Worm (Caenorhabditis elegans): Measurements from ENCODE around the gene ceh-10.
A peak's percentile ranks its signal among the peaks of the same experiment; 100 is the strongest.

Gene ceh-10

ce11 chrIII:5840277-5840676 is 41.4 kb downstream of the ceh-10 start:
- no peak for TF ChIP-seq hlh-1 (tag; optimal IDR thresholded peaks at IDR 0.05)
- peak; percentile 27 for TF ChIP-seq ces-1 (GFP tag; optimal IDR thresholded peaks at IDR 0.05)

DNA sequence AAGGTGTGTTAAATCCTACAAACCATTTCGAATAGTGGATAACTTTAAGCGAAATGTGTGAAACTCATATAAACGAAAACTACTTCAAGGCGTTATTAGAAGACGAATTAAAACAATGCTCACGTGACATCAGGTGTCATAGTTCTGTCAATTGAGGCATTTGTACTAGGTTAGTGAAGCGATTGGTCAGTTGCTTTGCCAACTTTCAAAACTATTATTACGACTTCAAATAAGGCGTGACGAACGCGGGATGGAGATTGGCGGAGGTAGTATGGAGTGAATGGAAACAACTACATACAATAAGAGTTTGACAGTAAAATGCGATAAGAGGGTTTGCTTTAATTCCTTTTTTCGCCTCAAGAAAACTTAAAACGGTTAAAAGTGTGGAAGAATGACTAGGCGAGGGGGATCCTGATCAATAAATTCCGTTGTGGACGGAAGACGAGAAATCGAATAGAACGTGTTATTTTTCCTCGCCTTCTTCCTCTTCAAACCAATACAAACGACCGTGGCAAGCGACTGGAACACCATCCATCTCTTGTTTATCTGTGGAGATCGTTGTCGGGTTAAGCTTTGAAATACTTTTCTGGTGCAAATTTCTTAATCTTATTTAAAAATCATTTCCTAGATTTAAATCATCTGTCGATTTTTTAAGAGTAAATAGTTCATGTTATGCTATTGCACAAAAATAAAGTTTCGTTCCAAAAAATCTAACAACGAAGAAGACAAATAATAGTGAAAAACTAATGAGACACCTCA is 42.1 kb downstream of the ceh-10 start:
- TF ChIP-seq ztf-11 (tag; optimal IDR thresholded peaks at IDR 0.05): no peak
- TF ChIP-seq unc-120 (tag; optimal IDR thresholded peaks at IDR 0.05; ENCODE audit: poor library complexity, severe bottlenecking): no peak
- TF ChIP-seq flh-1 (GFP tag; optimal IDR thresholded peaks at IDR 0.05): no peak
- TF ChIP-seq sem-2 (GFP tag; optimal IDR thresholded peaks at IDR 0.05): no peak
- no peak for TF ChIP-seq M03D4.4 (tag; optimal IDR thresholded peaks at IDR 0.05)
- TF ChIP-seq sptf-1 (tag; optimal IDR thresholded peaks at IDR 0.05): no peak

DNA sequence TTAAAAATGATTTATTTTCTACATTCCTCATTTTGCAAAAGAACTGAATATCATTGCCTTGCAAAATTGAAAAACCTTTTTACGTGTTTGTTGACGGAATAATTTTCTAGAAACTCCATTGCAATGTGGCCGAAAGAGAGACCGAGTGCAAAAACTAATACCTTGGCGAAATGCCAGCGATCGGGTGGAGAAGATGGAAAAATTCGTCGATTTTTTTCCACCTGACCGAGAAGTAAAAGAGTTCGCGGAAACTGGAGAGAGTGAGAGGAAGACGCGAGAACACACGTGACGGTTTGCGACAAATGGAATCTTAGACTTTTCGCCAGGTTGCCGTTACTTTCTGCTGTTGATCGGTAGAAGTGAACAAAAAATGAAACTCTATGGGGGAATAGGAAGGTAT is 42.8 kb downstream of the ceh-10 start:
- no peak for TF ChIP-seq nhr-12 (tag; optimal IDR thresholded peaks at IDR 0.05)
- no peak for TF ChIP-seq ceh-39 (tag; optimal IDR thresholded peaks at IDR 0.05)
- no peak for TF ChIP-seq lsy-2 (tag; optimal IDR thresholded peaks at IDR 0.05)
- no peak for TF ChIP-seq unc-39 (tag; optimal IDR thresholded peaks at IDR 0.05)
- TF ChIP-seq flh-1 (GFP tag; optimal IDR thresholded peaks at IDR 0.05): no peak
- no peak for TF ChIP-seq elt-3 (tag; optimal IDR thresholded peaks at IDR 0.05)
- TF ChIP-seq nhr-76 (tag; optimal IDR thresholded peaks at IDR 0.05): no peak
- no peak for TF ChIP-seq zip-8 (tag; optimal IDR thresholded peaks at IDR 0.05)
- no peak for TF ChIP-seq nhr-2 (tag; optimal IDR thresholded peaks at IDR 0.05)

- TF ChIP-seq zip-8 (tag; optimal IDR thresholded peaks at IDR 0.05) (no peak), hlh-1 (tag; optimal IDR thresholded peaks at IDR 0.05) (no peak), lsy-2 (tag; optimal IDR thresholded peaks at IDR 0.05) (no peak), drap-1 (GFP tag; optimal IDR thresholded peaks at IDR 0.05) (no peak), ztf-11 (tag; optimal IDR thresholded peaks at IDR 0.05) (no peak), ceh-39 (tag; optimal IDR thresholded peaks at IDR 0.05) (no peak), unc-39 (tag; optimal IDR thresholded peaks at IDR 0.05) (no peak), tbx-8 (GFP tag; optimal IDR thresholded peaks at IDR 0.05) (no peak), unc-120 (tag; optimal IDR thresholded peaks at IDR 0.05; ENCODE audit: poor library complexity, severe bottlenecking) (no peak), flh-1 (GFP tag; optimal IDR thresholded peaks at IDR 0.05) (no peak), nhr-237 (tag; optimal IDR thresholded peaks at IDR 0.05) (no peak), bed-3 (GFP tag; optimal IDR thresholded peaks at IDR 0.05) (no peak)
Observed at ce11 chrIII:5842920-5843319, 44.1 kb downstream of the ceh-10 start.

DNA sequence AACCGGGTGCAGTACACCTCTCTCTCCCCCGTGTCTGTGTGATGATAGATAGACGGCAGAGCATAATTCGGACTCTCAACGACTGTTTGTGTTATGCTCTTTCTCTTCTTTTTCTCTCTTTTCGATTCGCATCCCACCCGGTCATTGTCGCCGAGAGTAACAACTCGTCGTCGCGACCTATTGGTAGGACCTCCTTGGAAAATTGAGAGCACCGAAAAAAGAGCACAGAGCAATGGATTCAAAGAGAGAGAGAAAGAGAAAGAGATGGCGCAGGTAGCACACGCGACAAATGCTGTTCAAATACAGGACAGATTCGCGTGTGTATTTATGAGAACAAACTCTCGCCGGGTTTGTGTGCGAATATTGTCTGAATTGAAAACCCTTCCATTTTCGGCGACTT is 44.8 kb downstream of the ceh-10 start:
- TF ChIP-seq mls-2 (tag; optimal IDR thresholded peaks at IDR 0.05) (no peak), hlh-1 (tag; optimal IDR thresholded peaks at IDR 0.05) (no peak), elt-3 (tag; optimal IDR thresholded peaks at IDR 0.05) (no peak), ceh-39 (tag; optimal IDR thresholded peaks at IDR 0.05) (no peak), unc-120 (tag; optimal IDR thresholded peaks at IDR 0.05; ENCODE audit: poor library complexity, severe bottlenecking) (no peak), cnd-1 (tag; optimal IDR thresholded peaks at IDR 0.05) (no peak), snpc-4 (tag; optimal IDR thresholded peaks at IDR 0.05) (no peak), sptf-1 (tag; optimal IDR thresholded peaks at IDR 0.05) (no peak), nhr-76 (tag; optimal IDR thresholded peaks at IDR 0.05) (no peak), pha-4 (tag; optimal IDR thresholded peaks at IDR 0.05) (no peak)

DNA sequence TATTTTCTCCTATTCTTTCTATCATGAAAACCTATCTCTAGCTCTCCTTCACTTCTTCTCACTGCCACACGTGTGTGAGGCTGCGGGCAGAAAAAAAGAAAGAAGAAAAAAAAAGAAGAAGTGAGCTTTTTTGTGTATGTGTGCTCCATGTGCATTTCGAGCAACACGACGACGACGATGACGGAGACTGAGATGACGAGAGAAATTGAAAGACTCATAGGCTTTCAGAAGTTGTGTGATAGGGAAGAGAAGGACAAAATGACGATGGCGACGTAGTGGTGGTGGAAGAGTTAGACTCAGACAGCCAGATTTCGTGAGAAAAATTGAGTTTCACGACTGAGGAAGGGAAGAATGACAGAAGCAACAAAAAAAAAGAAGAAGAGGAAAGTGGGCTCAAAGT is 46.6 kb downstream of the ceh-10 start:
- peak; percentile 85 for TF ChIP-seq ces-1 (GFP tag; optimal IDR thresholded peaks at IDR 0.05)
- no peak for TF ChIP-seq lsy-2 (tag; optimal IDR thresholded peaks at IDR 0.05)

DNA sequence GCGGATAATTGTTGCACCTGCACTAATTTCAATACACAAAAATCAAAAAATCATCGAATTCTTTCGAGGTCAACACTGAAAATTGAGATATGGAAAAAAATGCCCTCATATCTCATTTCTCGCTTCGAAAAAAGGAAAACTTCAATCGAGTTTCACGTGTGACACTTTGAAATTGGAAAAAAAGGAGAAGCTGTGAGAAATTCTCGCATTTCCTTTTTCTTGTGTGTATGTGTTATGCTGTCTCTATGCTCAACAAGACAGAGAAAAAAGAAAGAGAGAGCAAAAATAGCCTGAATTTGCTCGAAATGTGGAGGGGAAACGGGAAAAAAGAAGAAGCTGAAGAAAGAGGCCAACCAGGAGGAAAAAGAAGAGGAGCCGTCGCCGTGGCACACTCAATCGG is 47.6 kb downstream of the ceh-10 start:
- TF ChIP-seq ces-1 (GFP tag; optimal IDR thresholded peaks at IDR 0.05) (peak; percentile 39), hlh-1 (tag; optimal IDR thresholded peaks at IDR 0.05) (no peak)

Measured in whole organism, mixed stage, embryonic.